Fruit fly (Drosophila melanogaster) whole organism, embryonic: Measurements from ENCODE around the gene CG16749.

Experiments used
- Awh ChIP-seq: fragments of 200-800 bp; sonication (Bioruptor generic); IDR thresholded peaks from 2 replicates; pipeline ENCODE4, ENCODE4 v1.3.6; 2022; ENCODE audit warnings: missing biosample characterization, missing genetic modification characterization
- BtbVII ChIP-seq: fragments of 200-800 bp; sonication (Bioruptor generic); optimal IDR thresholded peaks from 3 replicates; lab custom pipeline; 2017; ENCODE audit warnings: missing biosample characterization, mild to moderate bottlenecking, missing genetic modification characterization
- CG10209 ChIP-seq: fragments of 200-800 bp; sonication (Bioruptor generic); optimal IDR thresholded peaks from 3 replicates; lab custom pipeline; 2017; ENCODE audit warnings: missing biosample characterization, mild to moderate bottlenecking, missing genetic modification characterization, missing genetic modification reagents
- CG10979 ChIP-seq: fragments of 200-800 bp; sonication (Bioruptor generic); optimal IDR thresholded peaks from 2 replicates; lab custom pipeline; 2018; ENCODE audit warnings: missing biosample characterization, mild to moderate bottlenecking, missing genetic modification characterization, moderate library complexity
- CG11093 ChIP-seq: fragments of 200-800 bp; sonication (Bioruptor generic); IDR thresholded peaks from 3 replicates; pipeline ENCODE4 v1.3.6; 2022; ENCODE audit warnings: missing biosample characterization, missing genetic modification characterization
- CG12391 ChIP-seq: fragments of 200-800 bp; sonication (Bioruptor generic); optimal IDR thresholded peaks from 3 replicates; lab custom pipeline; 2018; ENCODE audit warnings: missing biosample characterization, mild to moderate bottlenecking, missing genetic modification characterization, moderate library complexity
- CG17802 ChIP-seq: fragments of 200-800 bp; sonication (Bioruptor generic); optimal IDR thresholded peaks from 2 replicates; lab custom pipeline; 2018; ENCODE audit warnings: missing biosample characterization, mild to moderate bottlenecking, missing genetic modification characterization, moderate library complexity
- CG17912 ChIP-seq: fragments of 200-800 bp; sonication (Bioruptor generic); optimal IDR thresholded peaks from 2 replicates; lab custom pipeline; 2018; ENCODE audit warnings: missing biosample characterization, mild to moderate bottlenecking, missing genetic modification characterization
- CG18262 ChIP-seq: fragments of 200-800 bp; optimal IDR thresholded peaks from 3 replicates; lab custom pipeline; 2019; ENCODE audit warnings: missing biosample characterization, mild to moderate bottlenecking, missing genetic modification characterization, moderate library complexity
- CG2120 ChIP-seq: fragments of 200-800 bp; sonication (Bioruptor generic); optimal IDR thresholded peaks from 3 replicates; lab custom pipeline; 2016; ENCODE audit warnings: missing biosample characterization, missing genetic modification characterization
- CG2199 ChIP-seq: fragments of 200-800 bp; sonication (Bioruptor generic); IDR thresholded peaks from 3 replicates; pipeline ENCODE4 v1.3.6; 2022; ENCODE audit warnings: missing biosample characterization, missing genetic modification characterization
- CG2202 ChIP-seq: fragments of 200-800 bp; sonication (Bioruptor generic); optimal IDR thresholded peaks from 2 replicates; lab custom pipeline; 2018; ENCODE audit warnings: missing biosample characterization, mild to moderate bottlenecking, missing genetic modification characterization
- CG30020 ChIP-seq: fragments of 200-800 bp; optimal IDR thresholded peaks from 2 replicates; lab custom pipeline; 2019; ENCODE audit warnings: missing biosample characterization, mild to moderate bottlenecking, missing genetic modification characterization, moderate library complexity
- CG32767 ChIP-seq: fragments of 200-800 bp; sonication (Bioruptor generic); IDR thresholded peaks from 2 replicates; pipeline ENCODE4 v1.3.6; 2022; ENCODE audit warnings: missing biosample characterization, missing genetic modification characterization
- CG3281 ChIP-seq: fragments of 200-800 bp; sonication (Bioruptor generic); optimal IDR thresholded peaks from 3 replicates; lab custom pipeline; 2017; ENCODE audit warnings: missing biosample characterization, mild to moderate bottlenecking, missing genetic modification characterization
- CG33213 ChIP-seq: fragments of 200-800 bp; sonication (Bioruptor generic); optimal IDR thresholded peaks from 3 replicates; lab custom pipeline; 2016; ENCODE audit warnings: missing biosample characterization, missing genetic modification characterization
- CG5180 ChIP-seq: fragments of 200-800 bp; sonication (Bioruptor generic); optimal IDR thresholded peaks from 3 replicates; lab custom pipeline; 2017; ENCODE audit warnings: missing biosample characterization, missing genetic modification characterization, mild to moderate bottlenecking, moderate library complexity, missing genetic modification reagents
- CG7556 ChIP-seq: fragments of 200-800 bp; sonication (Bioruptor generic); optimal IDR thresholded peaks from 2 replicates; lab custom pipeline; 2017; ENCODE audit warnings: missing biosample characterization, mild to moderate bottlenecking, missing genetic modification characterization
- CG7745 ChIP-seq: fragments of 200-800 bp; sonication (Bioruptor generic); optimal IDR thresholded peaks from 2 replicates; lab custom pipeline; 2018; ENCODE audit warnings: missing biosample characterization, mild to moderate bottlenecking, missing genetic modification characterization, moderate library complexity
- CG8290 ChIP-seq, 3 experiments: fragments of 200-800 bp; sonication (Bioruptor generic); optimal IDR thresholded peaks; 2 replicates each; lab custom pipeline; 2016 to 2019; ENCODE audit warnings: missing biosample characterization in 3 of 3, missing genetic modification characterization in 3 of 3, mild to moderate bottlenecking in 2 of 3, moderate library complexity in 1 of 3
- CTCF ChIP-seq: fragments of 200-800 bp; sonication (Bioruptor generic); optimal IDR thresholded peaks from 2 replicates; lab custom pipeline; 2017; ENCODE audit warnings: missing biosample characterization, mild to moderate bottlenecking, missing genetic modification characterization, moderate library complexity
- Eip74EF ChIP-seq, 2 experiments: fragments of 200-800 bp in 1 of 2; fragments of >200 bp in 1 of 2; sonication (Bioruptor generic) in 1 of 2; optimal IDR thresholded peaks; 2 replicates each; lab custom pipeline; 2017 to 2019; ENCODE audit warnings: missing biosample characterization in 2 of 2, missing genetic modification characterization in 2 of 2, mild to moderate bottlenecking in 1 of 2, moderate library complexity in 1 of 2
- Ets97D ChIP-seq: fragments of 200-800 bp; sonication (Bioruptor generic); optimal IDR thresholded peaks from 3 replicates; lab custom pipeline; 2016; ENCODE audit warnings: missing biosample characterization, missing genetic modification characterization
- Hr51 ChIP-seq, 2 experiments: fragments of 200-800 bp; sonication (Bioruptor generic); optimal IDR thresholded peaks; 2 replicates in 1 of 2; 3 replicates in 1 of 2; lab custom pipeline; 2016 to 2018; ENCODE audit warnings: missing biosample characterization in 2 of 2, missing genetic modification characterization in 2 of 2, mild to moderate bottlenecking in 1 of 2, moderate library complexity in 1 of 2
- Hsf ChIP-seq: fragments of 200-800 bp; sonication (Bioruptor generic); optimal IDR thresholded peaks from 3 replicates; lab custom pipeline; 2016; ENCODE audit warnings: missing biosample characterization, missing genetic modification characterization
- Meics ChIP-seq: fragments of 200-800 bp; sonication (Bioruptor generic); optimal IDR thresholded peaks from 2 replicates; lab custom pipeline; 2017; ENCODE audit warnings: missing biosample characterization, mild to moderate bottlenecking, missing genetic modification characterization
- NfI ChIP-seq: fragments of 200-800 bp; sonication (Bioruptor generic); optimal IDR thresholded peaks from 3 replicates; lab custom pipeline; 2018; ENCODE audit warnings: missing biosample characterization, mild to moderate bottlenecking, missing genetic modification characterization, moderate library complexity
- Optix ChIP-seq: fragments of 200-800 bp; sonication (Bioruptor generic); IDR thresholded peaks from 3 replicates; pipeline ENCODE4 v1.3.6; 2022; ENCODE audit warnings: missing biosample characterization, missing genetic modification characterization
- Pdp1 ChIP-seq, 2 experiments: fragments of 200-800 bp; sonication (Bioruptor generic); optimal IDR thresholded peaks; 3 replicates each; lab custom pipeline; 2016; ENCODE audit warnings: missing biosample characterization in 2 of 2, missing genetic modification characterization in 2 of 2, mild to moderate bottlenecking in 1 of 2, moderate library complexity in 1 of 2
- Side ChIP-seq: fragments of 200-800 bp; sonication (Bioruptor generic); optimal IDR thresholded peaks from 2 replicates; lab custom pipeline; 2016; ENCODE audit warnings: missing biosample characterization, missing genetic modification characterization
- Sox100B ChIP-seq: fragments of 200-800 bp; sonication (Bioruptor generic); optimal IDR thresholded peaks from 3 replicates; lab custom pipeline; 2018; ENCODE audit warnings: missing biosample characterization, mild to moderate bottlenecking, missing genetic modification characterization
- Spps ChIP-seq: fragments of 200-800 bp; sonication (Bioruptor generic); optimal IDR thresholded peaks from 2 replicates; lab custom pipeline; 2018; ENCODE audit warnings: missing biosample characterization, mild to moderate bottlenecking, missing genetic modification characterization
- Trl ChIP-seq, 3 experiments: fragments of >200 bp in 2 of 3; fragments of 200-800 bp in 1 of 3; sonication (Bioruptor generic) in 1 of 3; optimal IDR thresholded peaks; 2 replicates in 1 of 3; 3 replicates in 2 of 3; lab custom pipeline; 2016 to 2017; ENCODE audit warnings: missing biosample characterization in 1 of 3, missing genetic modification characterization in 1 of 3
- YL-1 ChIP-seq: fragments of 200-800 bp; sonication (Bioruptor generic); optimal IDR thresholded peaks from 3 replicates; lab custom pipeline; 2017; ENCODE audit warnings: missing biosample characterization, mild to moderate bottlenecking, missing genetic modification characterization
- ash1 ChIP-seq: fragments of 200-800 bp; sonication (Bioruptor generic); optimal IDR thresholded peaks from 2 replicates; lab custom pipeline; 2018; ENCODE audit warnings: missing biosample characterization, mild to moderate bottlenecking, missing genetic modification characterization
- crp ChIP-seq, 2 experiments: fragments of 200-800 bp; sonication (Bioruptor generic); optimal IDR thresholded peaks; 2 replicates in 1 of 2; 3 replicates in 1 of 2; lab custom pipeline; 2017; ENCODE audit warnings: missing biosample characterization in 2 of 2, missing genetic modification characterization in 2 of 2, mild to moderate bottlenecking in 1 of 2, moderate library complexity in 1 of 2
- disco-r ChIP-seq: fragments of 200-800 bp; sonication (Bioruptor generic); optimal IDR thresholded peaks from 2 replicates; lab custom pipeline; 2016; ENCODE audit warnings: missing biosample characterization, missing genetic modification characterization
- dpn ChIP-seq, 2 experiments: fragments of 200-800 bp; sonication (Bioruptor generic); optimal IDR thresholded peaks; 3 replicates each; lab custom pipeline; 2016; ENCODE audit warnings: missing biosample characterization in 2 of 2, missing genetic modification characterization in 2 of 2
- esg ChIP-seq: fragments of 200-800 bp; sonication (Bioruptor generic); conservative IDR thresholded peaks from 2 replicates; pipeline ENCODE4 v1.3.6; 2022; ENCODE audit warnings: missing biosample characterization, missing genetic modification characterization
- gcm ChIP-seq: fragments of 200-800 bp; sonication (Bioruptor generic); optimal IDR thresholded peaks from 2 replicates; lab custom pipeline; 2019; ENCODE audit warnings: missing biosample characterization, mild to moderate bottlenecking, missing genetic modification characterization, moderate library complexity
- ind ChIP-seq: fragments of 200-800 bp; sonication (Bioruptor generic); optimal IDR thresholded peaks from 3 replicates; lab custom pipeline; 2016; ENCODE audit warnings: missing biosample characterization, missing genetic modification characterization
- insv ChIP-seq, 2 experiments: fragments of 200-800 bp; sonication (Bioruptor generic); optimal IDR thresholded peaks; 3 replicates each; lab custom pipeline; 2016 to 2018; ENCODE audit warnings: missing biosample characterization in 2 of 2, missing genetic modification characterization in 2 of 2
- lbe ChIP-seq: fragments of 200-800 bp; sonication (Bioruptor generic); optimal IDR thresholded peaks from 2 replicates; lab custom pipeline; 2016; ENCODE audit warnings: missing biosample characterization, mild to moderate bottlenecking, missing genetic modification characterization
- nerfin-1 ChIP-seq: fragments of 200-800 bp; sonication (Bioruptor generic); optimal IDR thresholded peaks from 3 replicates; lab custom pipeline; 2019; ENCODE audit warnings: missing biosample characterization, mild to moderate bottlenecking, missing genetic modification characterization, moderate library complexity
- scrt ChIP-seq: fragments of 200-800 bp; sonication (Bioruptor generic); optimal IDR thresholded peaks from 2 replicates; lab custom pipeline; 2018; ENCODE audit warnings: missing biosample characterization, mild to moderate bottlenecking, missing genetic modification characterization, moderate library complexity
- sima ChIP-seq: fragments of 200-800 bp; sonication (Bioruptor generic); optimal IDR thresholded peaks from 2 replicates; lab custom pipeline; 2016; ENCODE audit warnings: missing biosample characterization, missing genetic modification characterization
- zf30C ChIP-seq: fragments of 200-800 bp; sonication (Bioruptor generic); optimal IDR thresholded peaks from 3 replicates; lab custom pipeline; 2018; ENCODE audit warnings: missing biosample characterization, mild to moderate bottlenecking, missing genetic modification characterization

CG16749 gene

DNA sequence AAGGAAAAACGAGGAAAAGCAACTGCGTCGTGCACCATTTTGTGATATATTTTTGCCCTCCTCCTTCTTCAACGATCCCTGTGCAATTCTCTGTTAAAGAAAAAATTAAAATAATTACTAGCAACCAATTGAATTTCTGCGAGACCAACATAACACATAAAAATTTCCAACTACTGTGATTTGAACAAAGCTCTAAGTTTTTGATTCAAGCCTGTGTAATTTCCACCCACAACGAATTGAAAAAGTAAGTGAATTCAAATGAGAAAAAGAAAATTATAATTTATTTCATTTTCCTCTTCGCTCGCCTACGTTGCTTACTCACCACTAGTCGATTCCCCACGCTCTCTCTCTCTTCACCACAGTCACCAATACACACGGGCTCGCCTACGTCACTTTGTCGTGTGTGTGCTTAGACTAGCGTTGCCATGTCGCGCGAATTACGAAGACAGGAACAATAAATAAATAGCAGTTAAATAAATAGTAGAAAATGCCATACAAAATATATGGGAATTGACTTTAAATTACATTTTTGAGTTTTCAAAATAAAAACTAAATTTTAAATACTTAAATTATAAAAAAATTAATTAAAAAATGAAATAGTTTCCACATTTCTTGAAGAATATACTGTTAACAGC lies 10.7 kb upstream of the CG16749 start (continued):
- TF ChIP-seq CG17912 (GFP tag; lab: Kevin White, UChicago), result peak; percentile 72
- peak; percentile 67 for TF ChIP-seq BtbVII (GFP tag; lab: Kevin White, UChicago)
- TF ChIP-seq Meics (GFP tag; lab: Kevin White, UChicago), result peak; percentile 60
- TF ChIP-seq disco-r (GFP tag; lab: Kevin White, UChicago), result no peak
- TF ChIP-seq CG11093 (GFP tag; lab: Robert Waterston, UW), result no peak
- TF ChIP-seq CG17802 (tag; lab: Kevin White, UChicago), result no peak
- peak; percentile 57 for TF ChIP-seq Sox100B (GFP tag; lab: Kevin White, UChicago)
- peak; percentile 22 for TF ChIP-seq scrt (GFP tag; lab: Kevin White, UChicago)
- TF ChIP-seq NfI, result peak; percentile 58
- peak; percentile 25 for TF ChIP-seq ind
- peak; percentile 7 for TF ChIP-seq YL-1 (GFP tag; lab: Kevin White, UChicago)
- TF ChIP-seq lbe (GFP tag; lab: Kevin White, UChicago), result peak; percentile 63
- peak; percentile 70 for TF ChIP-seq CG3281
- no peak for TF ChIP-seq sima (GFP tag; lab: Kevin White, UChicago)
- peak; percentile 33 for TF ChIP-seq CG10979
- TF ChIP-seq CG12391 (tag; lab: Kevin White, UChicago), result peak; percentile 73
- peak in 1 of 2 experiments; percentile 37 for TF ChIP-seq Pdp1 (GFP tag; optimal IDR thresholded peaks at IDR 0.05; lab: Kevin White, UChicago)
- peak in 1 of 2 experiments; percentile 17 for TF ChIP-seq Hr51 (GFP tag; optimal IDR thresholded peaks at IDR 0.05; lab: Kevin White, UChicago)
- TF ChIP-seq CG7745 (tag; lab: Kevin White, UChicago), result peak; percentile 66
- peak; percentile 46 for TF ChIP-seq zf30C (GFP tag; lab: Kevin White, UChicago)
- TF ChIP-seq Awh (GFP tag; lab: Robert Waterston, UW), result no peak
- peak; percentile 58 for TF ChIP-seq nerfin-1 (tag; lab: Kevin White, UChicago)
- TF ChIP-seq CG8290 (GFP tag; optimal IDR thresholded peaks at IDR 0.05; lab: Kevin White, UChicago), result no peak
- TF ChIP-seq CG8290 (tag; optimal IDR thresholded peaks at IDR 0.05; lab: Kevin White, UChicago), result peak; percentile 18 to 81
- peak; percentile 50 for TF ChIP-seq CG7556 (GFP tag; lab: Kevin White, UChicago)
- TF ChIP-seq CG18262 (tag; lab: Kevin White, UChicago), result peak; percentile 52
- peak; percentile 25 for TF ChIP-seq Hsf (GFP tag; lab: Kevin White, UChicago)
- peak; percentile 85 for TF ChIP-seq ash1
- no peak for TF ChIP-seq crp (GFP tag; optimal IDR thresholded peaks at IDR 0.05; lab: Kevin White, UChicago)
- TF ChIP-seq gcm, result peak; percentile 78
- peak; percentile 58 for TF ChIP-seq CG5180 (GFP tag; lab: Kevin White, UChicago)
- TF ChIP-seq dpn (GFP tag; optimal IDR thresholded peaks at IDR 0.05; lab: Kevin White, UChicago), result peak in 1 of 2 experiments; percentile 55
- peak; percentile 61 to 67 for TF ChIP-seq Trl (optimal IDR thresholded peaks at IDR 0.05; lab: Kevin White, UChicago)
- peak; percentile 47 for TF ChIP-seq Trl (GFP tag; optimal IDR thresholded peaks at IDR 0.05; lab: Kevin White, UChicago)
- peak; percentile 8 for TF ChIP-seq CG33213 (GFP tag; lab: Kevin White, UChicago)
- peak; percentile 0 for TF ChIP-seq Spps (tag; lab: Kevin White, UChicago)
- TF ChIP-seq CTCF (GFP tag; lab: Kevin White, UChicago), result peak; percentile 40
- no peak for TF ChIP-seq esg (GFP tag; lab: Robert Waterston, UW)
- peak in 1 of 2 experiments; percentile 44 for TF ChIP-seq Eip74EF (GFP tag; optimal IDR thresholded peaks at IDR 0.05; lab: Kevin White, UChicago)
- TF ChIP-seq Side (GFP tag; lab: Kevin White, UChicago), result no peak
- 0 out of 2 replicates have a peak, but pooled peaks have one; percentile 10 for TF ChIP-seq CG32767 (GFP tag; lab: Robert Waterston, UW)
- TF ChIP-seq CG30020 (tag; lab: Kevin White, UChicago), result peak; percentile 26
- peak; percentile 20 for TF ChIP-seq Ets97D (GFP tag; lab: Kevin White, UChicago)
- peak; percentile 27 for TF ChIP-seq CG2202 (tag; lab: Kevin White, UChicago)
- TF ChIP-seq Optix (GFP tag; lab: Robert Waterston, UW), result no peak
- TF ChIP-seq CG2199, result 0 out of 3 replicates have a peak, but pooled peaks have one; percentile 19
- peak; percentile 17 for TF ChIP-seq CG10209 (GFP tag; lab: Kevin White, UChicago)
- TF ChIP-seq CG2120 (GFP tag; lab: Kevin White, UChicago), result peak; percentile 4
- TF ChIP-seq insv (GFP tag; optimal IDR thresholded peaks at IDR 0.05; lab: Kevin White, UChicago), result peak in 1 of 2 experiments; percentile 38
